Fruit fly (Drosophila melanogaster): Measurements from ENCODE around the gene CG32459.

CG32459 gene

dm6 chr3L:22890024-22890423, 34.2 kb upstream of the CG32459 start:
- TF ChIP-seq Hr4 (GFP tag; optimal IDR thresholded peaks at IDR 0.05) (no peak), salr (GFP tag; optimal IDR thresholded peaks at IDR 0.05) (no peak), OdsH (GFP tag; optimal IDR thresholded peaks at IDR 0.05) (no peak), dac (GFP tag; optimal IDR thresholded peaks at IDR 0.05) (no peak), CG9139 (GFP tag; optimal IDR thresholded peaks at IDR 0.05) (no peak), vri (GFP tag; optimal IDR thresholded peaks at IDR 0.05) (peak; percentile 42), net (GFP tag; optimal IDR thresholded peaks at IDR 0.05) (no peak), svp (GFP tag) (peak; percentile 64)

- TF ChIP-seq fkh (GFP tag; optimal IDR thresholded peaks at IDR 0.05) (peak; percentile 9), Eip78C (GFP tag) (peak; percentile 47), salr (GFP tag; optimal IDR thresholded peaks at IDR 0.05) (no peak), CG31627 (GFP tag; optimal IDR thresholded peaks at IDR 0.05) (no peak), svp (GFP tag) (peak; percentile 61)
Measured at dm6 chr3L:22888591-22889258, 32.9 kb upstream of the CG32459 start.

DNA sequence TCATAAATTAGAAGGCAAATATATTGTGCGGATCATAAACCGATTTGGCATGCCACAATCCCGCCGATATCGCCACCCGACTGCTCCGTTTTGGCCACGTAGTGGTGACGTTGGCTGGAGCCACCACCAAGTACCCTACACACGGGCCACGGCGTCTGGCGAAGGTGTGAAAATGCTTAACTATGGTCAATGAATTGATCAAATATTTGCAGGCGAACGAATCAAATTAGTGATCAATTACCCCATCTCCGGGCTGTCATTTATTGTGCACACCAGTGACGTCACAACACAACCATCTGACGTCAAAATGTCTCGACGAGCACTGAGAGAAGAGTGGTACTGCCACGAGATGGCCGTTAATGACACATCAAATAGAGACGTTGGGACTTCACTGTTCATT, 31.8 kb upstream of the CG32459 start:
- TF ChIP-seq fkh (GFP tag; optimal IDR thresholded peaks at IDR 0.05), result peak; percentile 62
- TF ChIP-seq Ets21C (GFP tag; optimal IDR thresholded peaks at IDR 0.05), result no peak
- TF ChIP-seq Eip78C (GFP tag), result peak; percentile 9

DNA sequence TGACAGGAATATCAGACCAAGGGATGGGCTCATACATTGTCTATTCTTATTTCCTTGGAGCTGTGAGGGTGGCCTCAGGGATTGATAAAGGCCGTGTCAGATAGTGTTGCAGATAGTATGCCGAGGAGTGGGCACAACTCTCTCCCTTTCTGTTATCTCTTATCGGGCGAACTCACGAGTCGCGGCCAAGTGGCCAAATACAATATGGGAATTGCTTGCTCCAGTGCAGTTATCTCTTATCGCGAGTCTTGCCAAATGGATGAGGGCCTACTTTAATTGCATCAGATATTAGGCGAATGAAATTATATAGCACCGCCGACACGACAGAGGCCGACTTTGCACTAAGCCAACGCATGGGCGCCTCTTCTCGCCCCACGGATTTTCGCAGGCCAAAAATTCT, 31.1 kb upstream of the CG32459 start:
- no peak for TF ChIP-seq Eip75B (GFP tag; optimal IDR thresholded peaks at IDR 0.05)
- peak; percentile 53 for TF ChIP-seq Eip93F (GFP tag; optimal IDR thresholded peaks at IDR 0.05)
- TF ChIP-seq Sox15 (GFP tag; optimal IDR thresholded peaks at IDR 0.05), result no peak
- TF ChIP-seq CG6276 (GFP tag; optimal IDR thresholded peaks at IDR 0.05), result no peak
- no peak for TF ChIP-seq Hr38 (GFP tag; optimal IDR thresholded peaks at IDR 0.05)
- TF ChIP-seq Sox102F (GFP tag; optimal IDR thresholded peaks at IDR 0.05), result no peak
- TF ChIP-seq svp (GFP tag), result peak; percentile 70
- no peak for TF ChIP-seq Eip78C (GFP tag)
- no peak for TF ChIP-seq achi (GFP tag; optimal IDR thresholded peaks at IDR 0.05)
- TF ChIP-seq dsx (GFP tag; optimal IDR thresholded peaks at IDR 0.05; ENCODE audit: poor library complexity, severe bottlenecking), result peak; percentile 26
- TF ChIP-seq vri (GFP tag; optimal IDR thresholded peaks at IDR 0.05), result peak; percentile 73

dm6 chr3L:22885843-22886242, 30.0 kb upstream of the CG32459 start:
- TF ChIP-seq svp (GFP tag) (peak; percentile 49), fkh (GFP tag; optimal IDR thresholded peaks at IDR 0.05) (no peak), CG6854 (GFP tag; optimal IDR thresholded peaks at IDR 0.05) (no peak)

dm6 chr3L:22884481-22884880, 28.6 kb upstream of the CG32459 start:
- TF ChIP-seq svp (GFP tag), result peak; percentile 60
- no peak for TF ChIP-seq Sox14 (GFP tag; optimal IDR thresholded peaks at IDR 0.05)

dm6 chr3L:22883649-22884048, 27.8 kb upstream of the CG32459 start:
- TF ChIP-seq OdsH (GFP tag; optimal IDR thresholded peaks at IDR 0.05) (no peak), CG3032 (tag; optimal IDR thresholded peaks at IDR 0.05) (no peak), Ets96B (tag; optimal IDR thresholded peaks at IDR 0.05) (no peak), Hr4 (GFP tag; optimal IDR thresholded peaks at IDR 0.05) (peak; percentile 3), CG8119 (GFP tag; IDR thresholded peaks at IDR 0.05) (0 out of 3 replicates have a peak, but pooled peaks have one; percentile 39), CG9139 (GFP tag; optimal IDR thresholded peaks at IDR 0.05) (no peak), CG6163 (GFP tag; IDR thresholded peaks at IDR 0.05) (no peak; the same call in 2 of the 3 replicates), CG32006 (GFP tag; optimal IDR thresholded peaks at IDR 0.05) (peak; percentile 40), achi (GFP tag; optimal IDR thresholded peaks at IDR 0.05) (peak; percentile 15), Smox (GFP tag; optimal IDR thresholded peaks at IDR 0.05) (no peak), Sox15 (GFP tag; optimal IDR thresholded peaks at IDR 0.05) (no peak), CG15336 (GFP tag; IDR thresholded peaks at IDR 0.05) (peak; percentile 21; the same call in 1 of the 2 replicates), Eip78C (GFP tag) (peak; percentile 53), CG6276 (GFP tag; optimal IDR thresholded peaks at IDR 0.05) (peak; percentile 2), eg (GFP tag; IDR thresholded peaks at IDR 0.05) (0 out of 3 replicates have a peak, but pooled peaks have one; percentile 26), Gug (GFP tag; IDR thresholded peaks at IDR 0.05) (no peak), CG10669 (GFP tag; optimal IDR thresholded peaks at IDR 0.05) (no peak), CG34406 (GFP tag; optimal IDR thresholded peaks at IDR 0.05) (no peak)

Measured in whole organism, prepupa.